Worm (Caenorhabditis elegans) whole organism, late embryonic: ENCODE data around the gene unc-50.

Experiments used
- C08G9.2 ChIP-seq: sonication (generic microtip); optimal IDR thresholded peaks from 2 replicates; lab custom pipeline; 2016; ENCODE audit warnings: mild to moderate bottlenecking, missing genetic modification characterization, moderate library complexity, missing compliant biosample characterization
- C38D4.7 ChIP-seq: fragments of 200-800 bp; sonication (Bioruptor generic); optimal IDR thresholded peaks from 2 replicates; lab custom pipeline; 2018; ENCODE audit warnings: mild to moderate bottlenecking, missing genetic modification characterization, moderate library complexity, missing compliant biosample characterization
- K02D7.2 ChIP-seq: sonication (generic microtip); optimal IDR thresholded peaks from 2 replicates; lab custom pipeline; 2017; ENCODE audit warnings: mild to moderate bottlenecking, missing genetic modification characterization, missing compliant biosample characterization
- K09A11.1 ChIP-seq: sonication (generic microtip); optimal IDR thresholded peaks from 2 replicates; lab custom pipeline; 2017; ENCODE audit warnings: antibody characterized with exemption, mild to moderate bottlenecking, missing genetic modification characterization, missing compliant biosample characterization; ENCODE audit not compliant: insufficient read depth
- T23F11.4 ChIP-seq: fragments of 200-800 bp; sonication (Bioruptor generic); optimal IDR thresholded peaks from 2 replicates; lab custom pipeline; 2018; ENCODE audit warnings: mild to moderate bottlenecking, missing genetic modification characterization, missing compliant biosample characterization
- ahr-1 ChIP-seq: sonication (generic microtip); optimal IDR thresholded peaks from 2 replicates; lab custom pipeline; 2016; ENCODE audit warnings: missing genetic modification characterization, missing compliant biosample characterization
- ceh-14 ChIP-seq: sonication (generic microtip); optimal IDR thresholded peaks from 2 replicates; lab custom pipeline; 2016; ENCODE audit warnings: missing genotype, missing genetic modification characterization, missing compliant biosample characterization
- ceh-22 ChIP-seq: sonication (generic microtip); optimal IDR thresholded peaks from 2 replicates; lab custom pipeline; 2017; ENCODE audit warnings: missing biosample characterization, missing genetic modification characterization
- ceh-45 ChIP-seq: fragments of 200-800 bp; sonication (Bioruptor generic); IDR thresholded peaks from 2 replicates; pipeline ENCODE4 v1.3.6; 2022; ENCODE audit warnings: missing genetic modification reagents, missing genetic modification characterization, missing compliant biosample characterization
- ceh-48 ChIP-seq: sonication (generic microtip); optimal IDR thresholded peaks from 2 replicates; lab custom pipeline; 2016; ENCODE audit warnings: missing genetic modification characterization, inconsistent platforms, missing compliant biosample characterization
- ceh-6 ChIP-seq: fragments of 200-800 bp; sonication (Bioruptor generic); optimal IDR thresholded peaks from 2 replicates; lab custom pipeline; 2018; ENCODE audit warnings: mild to moderate bottlenecking, missing genetic modification characterization, missing compliant biosample characterization
- dmd-4 ChIP-seq: sonication (generic microtip); optimal IDR thresholded peaks from 2 replicates; lab custom pipeline; 2016; ENCODE audit warnings: borderline replicate concordance, missing genetic modification characterization, missing compliant biosample characterization
- fax-1 ChIP-seq: sonication (generic microtip); optimal IDR thresholded peaks from 2 replicates; lab custom pipeline; 2016; ENCODE audit warnings: missing genotype, missing genetic modification characterization, missing compliant biosample characterization
- fkh-10 ChIP-seq: fragments of 150-350 bp; optimal IDR thresholded peaks from 2 replicates; lab custom pipeline; 2014; ENCODE audit warnings: missing biosample characterization, missing genetic modification reagents, missing genetic modification characterization
- fkh-6 ChIP-seq: sonication (generic microtip); optimal IDR thresholded peaks from 2 replicates; lab custom pipeline; 2016; ENCODE audit warnings: missing genetic modification characterization, missing compliant biosample characterization
- hlh-13 ChIP-seq: fragments of 200-800 bp; sonication (Bioruptor generic); optimal IDR thresholded peaks from 2 replicates; lab custom pipeline; 2018; ENCODE audit warnings: mild to moderate bottlenecking, missing genetic modification characterization, missing compliant biosample characterization
- hlh-15 ChIP-seq: sonication (generic microtip); optimal IDR thresholded peaks from 2 replicates; lab custom pipeline; 2016; ENCODE audit warnings: missing genetic modification characterization, missing compliant biosample characterization
- hlh-30 ChIP-seq: sonication (generic microtip); optimal IDR thresholded peaks from 2 replicates; lab custom pipeline; 2017; ENCODE audit warnings: antibody characterized with exemption, missing genetic modification characterization, missing compliant biosample characterization; ENCODE audit not compliant: insufficient read depth
- hlh-6 ChIP-seq: sonication (generic microtip); optimal IDR thresholded peaks from 2 replicates; lab custom pipeline; 2016; ENCODE audit warnings: missing genotype, missing genetic modification characterization, missing compliant biosample characterization
- hlh-8 ChIP-seq: sonication (generic microtip); optimal IDR thresholded peaks from 2 replicates; lab custom pipeline; 2016; ENCODE audit warnings: missing genotype, missing genetic modification characterization, missing compliant biosample characterization
- madf-2 ChIP-seq: sonication (generic microtip); optimal IDR thresholded peaks from 2 replicates; lab custom pipeline; 2017; ENCODE audit warnings: missing genetic modification characterization, missing compliant biosample characterization
- mec-3 ChIP-seq: sonication (generic microtip); optimal IDR thresholded peaks from 2 replicates; lab custom pipeline; 2016; ENCODE audit warnings: borderline replicate concordance, missing genetic modification characterization, missing compliant biosample characterization
- nfya-1 ChIP-seq: sonication (generic microtip); optimal IDR thresholded peaks from 2 replicates; lab custom pipeline; 2017; ENCODE audit warnings: missing genetic modification characterization, mild to moderate bottlenecking, missing compliant biosample characterization, antibody characterized with exemption, moderate library complexity
- nhr-232 ChIP-seq: sonication (generic microtip); optimal IDR thresholded peaks from 2 replicates; lab custom pipeline; 2016; ENCODE audit warnings: missing genetic modification characterization, missing compliant biosample characterization
- npax-4 ChIP-seq: sonication (generic microtip); optimal IDR thresholded peaks from 2 replicates; lab custom pipeline; 2016; ENCODE audit warnings: missing genetic modification characterization, missing compliant biosample characterization
- pag-3 ChIP-seq: sonication (generic microtip); optimal IDR thresholded peaks from 2 replicates; lab custom pipeline; 2016; ENCODE audit warnings: missing compliant biosample characterization, missing genetic modification characterization, borderline replicate concordance
- pha-2 ChIP-seq: sonication (generic microtip); optimal IDR thresholded peaks from 2 replicates; lab custom pipeline; 2017; ENCODE audit warnings: mild to moderate bottlenecking, missing genetic modification characterization, missing compliant biosample characterization
- pha-4 ChIP-seq: fragments of 150-350 bp; optimal IDR thresholded peaks from 2 replicates; lab custom pipeline; 2018; ENCODE audit warnings: missing biosample characterization, missing genetic modification reagents, missing genetic modification characterization
- rnt-1 ChIP-seq: sonication (generic microtip); optimal IDR thresholded peaks from 2 replicates; lab custom pipeline; 2016; ENCODE audit warnings: missing genetic modification characterization, missing compliant biosample characterization
- sdc-2 ChIP-seq: sonication (generic microtip); optimal IDR thresholded peaks from 2 replicates; lab custom pipeline; 2016; ENCODE audit warnings: missing genotype, missing genetic modification characterization, missing compliant biosample characterization
- sox-2 ChIP-seq: fragments of 200-800 bp; sonication (Bioruptor generic); IDR thresholded peaks from 2 replicates; pipeline ENCODE4 v1.3.6; 2022; ENCODE audit warnings: missing genetic modification reagents, missing genetic modification characterization, missing compliant biosample characterization
- tbx-2 ChIP-seq: sonication (generic microtip); optimal IDR thresholded peaks from 2 replicates; lab custom pipeline; 2016; ENCODE audit warnings: missing genetic modification characterization, missing compliant biosample characterization
- ttx-3 ChIP-seq: sonication (generic microtip); optimal IDR thresholded peaks from 2 replicates; lab custom pipeline; 2016; ENCODE audit warnings: missing genetic modification reagents, missing genetic modification characterization, missing compliant biosample characterization
- unc-3 ChIP-seq, 2 experiments: fragments of 200-800 bp in 1 of 2; sonication (Bioruptor generic) in 1 of 2; sonication (generic microtip) in 1 of 2; conservative IDR thresholded peaks in 1 of 2; optimal IDR thresholded peaks in 1 of 2; 2 replicates each; pipeline versions ENCODE4 v1.3.6 to Lab custom; 2016 to 2022; ENCODE audit warnings: missing compliant biosample characterization in 2 of 2, missing genetic modification characterization in 2 of 2, missing genetic modification reagents in 1 of 2
- unc-55 ChIP-seq: sonication (generic microtip); optimal IDR thresholded peaks from 2 replicates; lab custom pipeline; 2017; ENCODE audit warnings: missing biosample characterization, missing genetic modification reagents, missing genetic modification characterization
- unc-86 ChIP-seq: sonication (generic microtip); optimal IDR thresholded peaks from 2 replicates; lab custom pipeline; 2016; ENCODE audit warnings: missing genetic modification characterization, missing compliant biosample characterization
- zip-5 ChIP-seq: sonication (generic microtip); optimal IDR thresholded peaks from 2 replicates; lab custom pipeline; 2016; ENCODE audit warnings: missing genetic modification characterization, missing compliant biosample characterization

The unc-50 gene

DNA sequence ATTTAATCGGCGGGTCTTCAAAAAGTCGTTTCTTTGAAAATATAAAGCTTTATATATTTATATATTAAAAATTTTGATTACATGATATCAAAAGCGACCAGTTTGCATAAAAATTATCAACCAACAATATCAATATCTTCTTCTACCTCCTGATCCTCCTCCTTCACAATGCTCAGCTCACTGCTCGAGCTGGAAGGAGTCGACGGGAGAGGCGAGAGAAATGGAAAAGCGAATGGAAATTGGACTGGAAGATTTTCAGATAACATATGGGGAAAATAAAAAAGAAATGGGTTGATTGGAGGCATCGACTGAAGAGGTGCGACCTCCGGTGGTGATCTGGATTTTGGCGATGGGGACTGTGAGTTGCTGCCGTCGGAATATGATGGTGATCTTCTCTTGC lies 22.0 kb upstream of the unc-50 start:
- TF ChIP-seq fkh-10 (GFP tag; lab: Kevin White, UChicago): no peak
- no peak for TF ChIP-seq hlh-6 (tag; lab: Kevin White, UChicago)
- no peak for TF ChIP-seq unc-86 (tag; lab: Kevin White, UChicago)
- TF ChIP-seq ceh-48 (tag; lab: Kevin White, UChicago): no peak
- TF ChIP-seq ceh-22 (tag; lab: Kevin White, UChicago): no peak
- no peak for TF ChIP-seq fax-1 (tag; lab: Kevin White, UChicago)
- TF ChIP-seq ttx-3 (tag; lab: Kevin White, UChicago): no peak
- TF ChIP-seq zip-5 (tag; lab: Kevin White, UChicago): no peak
- no peak for TF ChIP-seq unc-55 (GFP tag; lab: Kevin White, UChicago)
- no peak for TF ChIP-seq tbx-2 (tag; lab: Kevin White, UChicago)
- no peak for TF ChIP-seq C08G9.2 (tag; lab: Kevin White, UChicago)
- no peak for TF ChIP-seq rnt-1 (tag; lab: Kevin White, UChicago)
- no peak for TF ChIP-seq ahr-1 (tag; lab: Kevin White, UChicago)
- no peak for TF ChIP-seq K09A11.1 (tag; lab: Kevin White, UChicago)
- TF ChIP-seq fkh-6 (tag; lab: Kevin White, UChicago): no peak
- TF ChIP-seq sdc-2 (tag; lab: Kevin White, UChicago): no peak
- no peak for TF ChIP-seq ceh-6 (GFP tag; lab: Kevin White, UChicago)
- TF ChIP-seq nfya-1: no peak
- TF ChIP-seq madf-2 (tag; lab: Kevin White, UChicago): no peak
- TF ChIP-seq pag-3 (tag; lab: Kevin White, UChicago): no peak

ce11 chrIII:10338992-10339852 lies 21.3 kb upstream of the unc-50 start:
- no peak for TF ChIP-seq dmd-4 (tag; lab: Kevin White, UChicago)
- no peak for TF ChIP-seq sox-2 (GFP tag; lab: Robert Waterston, UW)
- no peak for TF ChIP-seq pha-2 (tag; lab: Kevin White, UChicago)
- no peak for TF ChIP-seq unc-3 (GFP tag; conservative IDR thresholded peaks at IDR 0.05; lab: Robert Waterston, UW)
- no peak for TF ChIP-seq unc-3 (tag; optimal IDR thresholded peaks at IDR 0.05; lab: Kevin White, UChicago)
- TF ChIP-seq unc-86 (tag; lab: Kevin White, UChicago): no peak
- no peak for TF ChIP-seq hlh-6 (tag; lab: Kevin White, UChicago)
- no peak for TF ChIP-seq hlh-15 (tag; lab: Kevin White, UChicago)
- no peak for TF ChIP-seq npax-4 (tag; lab: Kevin White, UChicago)

ce11 chrIII:10337508-10338166 lies 19.7 kb upstream of the unc-50 start, which contains the start of gene ttr-15:
TSS of gene ttr-15 (plus strand) at chrIII:10337847.
- no peak for TF ChIP-seq hlh-8 (tag; lab: Kevin White, UChicago)
- TF ChIP-seq K02D7.2: no peak
- no peak for TF ChIP-seq pha-4 (tag; lab: Kevin White, UChicago)
- TF ChIP-seq pha-2 (tag; lab: Kevin White, UChicago): no peak
- no peak for TF ChIP-seq fkh-10 (GFP tag; lab: Kevin White, UChicago)
- no peak for TF ChIP-seq rnt-1 (tag; lab: Kevin White, UChicago)
- no peak for TF ChIP-seq nhr-232 (tag; lab: Kevin White, UChicago)
- no peak for TF ChIP-seq sox-2 (GFP tag; lab: Robert Waterston, UW)
- no peak for TF ChIP-seq unc-3 (GFP tag; conservative IDR thresholded peaks at IDR 0.05; lab: Robert Waterston, UW)
- no peak for TF ChIP-seq unc-3 (tag; optimal IDR thresholded peaks at IDR 0.05; lab: Kevin White, UChicago)
- no peak for TF ChIP-seq ceh-14 (tag; lab: Kevin White, UChicago)
- TF ChIP-seq hlh-13 (GFP tag; lab: Kevin White, UChicago): no peak
- TF ChIP-seq fkh-6 (tag; lab: Kevin White, UChicago): no peak
- TF ChIP-seq dmd-4 (tag; lab: Kevin White, UChicago): no peak
- no peak for TF ChIP-seq K09A11.1 (tag; lab: Kevin White, UChicago)
- no peak for TF ChIP-seq mec-3 (tag; lab: Kevin White, UChicago)
- no peak for TF ChIP-seq hlh-30 (tag; lab: Kevin White, UChicago)
- no peak for TF ChIP-seq C38D4.7 (GFP tag; lab: Kevin White, UChicago)
- no peak for TF ChIP-seq T23F11.4 (GFP tag; lab: Kevin White, UChicago)
- TF ChIP-seq pag-3 (tag; lab: Kevin White, UChicago): no peak
- TF ChIP-seq ceh-45 (GFP tag; lab: Robert Waterston, UW): no peak
